Worm (Caenorhabditis elegans) whole organism, early embryonic: ENCODE results near the gene T09D3.9.

ENCODE experiments used
- B0310.2 ChIP-seq: sonication (generic microtip); optimal IDR thresholded peaks from 2 replicates; lab custom pipeline; 2016; ENCODE audit warnings: mild to moderate bottlenecking, missing genetic modification characterization, missing compliant biosample characterization
- F13C5.2 ChIP-seq: sonication (generic microtip); optimal IDR thresholded peaks from 2 replicates; lab custom pipeline; 2017; ENCODE audit warnings: mild to moderate bottlenecking, missing genetic modification characterization, inconsistent platforms, missing compliant biosample characterization
- aly-1 ChIP-seq: sonication (generic microtip); optimal IDR thresholded peaks from 2 replicates; lab custom pipeline; 2016; ENCODE audit warnings: missing genetic modification characterization, missing compliant biosample characterization
- ama-1 ChIP-seq: fragments of 150-350 bp; optimal IDR thresholded peaks from 2 replicates; lab custom pipeline; 2014
- ceh-13 ChIP-seq: fragments of 200-800 bp; sonication (Bioruptor generic); optimal IDR thresholded peaks from 2 replicates; lab custom pipeline; 2018; ENCODE audit warnings: mild to moderate bottlenecking, missing genetic modification characterization, missing compliant biosample characterization
- ceh-36 ChIP-seq: sonication (generic microtip); optimal IDR thresholded peaks from 2 replicates; lab custom pipeline; 2016; ENCODE audit warnings: missing genetic modification characterization, inconsistent platforms, missing compliant biosample characterization
- ets-7 ChIP-seq: sonication (generic microtip); optimal IDR thresholded peaks from 2 replicates; lab custom pipeline; 2016; ENCODE audit warnings: missing genotype, missing genetic modification characterization, missing compliant biosample characterization
- flt-1 ChIP-seq: fragments of 200-800 bp; sonication (Bioruptor generic); IDR thresholded peaks from 2 replicates; pipeline ENCODE4 v1.3.6; 2022; ENCODE audit warnings: missing genetic modification characterization, missing compliant biosample characterization
- hmbx-1 ChIP-seq: sonication (generic microtip); optimal IDR thresholded peaks from 2 replicates; lab custom pipeline; 2016; ENCODE audit warnings: mild to moderate bottlenecking, missing genetic modification characterization, missing compliant biosample characterization
- hmg-4 ChIP-seq: fragments of 200-800 bp; sonication (Bioruptor generic); optimal IDR thresholded peaks from 2 replicates; lab custom pipeline; 2018; ENCODE audit warnings: mild to moderate bottlenecking, missing genetic modification characterization, missing compliant biosample characterization
- hnd-1 ChIP-seq: sonication (generic microtip); optimal IDR thresholded peaks from 2 replicates; lab custom pipeline; 2016; ENCODE audit warnings: missing genetic modification characterization, missing compliant biosample characterization
- pes-1 ChIP-seq: fragments of 200-800 bp; sonication (Bioruptor generic); IDR thresholded peaks from 2 replicates; pipeline ENCODE4 v1.3.6; 2022; ENCODE audit warnings: missing genetic modification reagents, missing genetic modification characterization, missing compliant biosample characterization
- scrt-1 ChIP-seq: fragments of 200-800 bp; sonication (Bioruptor generic); IDR thresholded peaks from 2 replicates; pipeline ENCODE4 v1.3.6; 2022; ENCODE audit warnings: missing genetic modification characterization, missing compliant biosample characterization
- sea-1 ChIP-seq: fragments of 200-800 bp; sonication (Bioruptor generic); conservative IDR thresholded peaks from 2 replicates; pipeline ENCODE4 v1.3.6; 2022; ENCODE audit warnings: missing genetic modification characterization, missing compliant biosample characterization
- tbx-11 ChIP-seq: fragments of 200-800 bp; sonication (Bioruptor generic); IDR thresholded peaks from 2 replicates; pipeline ENCODE4 v1.3.6; 2022; ENCODE audit warnings: missing genetic modification characterization, missing compliant biosample characterization
- tbx-37 ChIP-seq: fragments of 200-800 bp; sonication (Bioruptor generic); conservative IDR thresholded peaks from 2 replicates; pipeline ENCODE4 v1.3.6; 2022; ENCODE audit warnings: missing genetic modification reagents, missing genetic modification characterization, missing compliant biosample characterization
- tra-4 ChIP-seq: sonication (generic microtip); optimal IDR thresholded peaks from 2 replicates; lab custom pipeline; 2017; ENCODE audit warnings: missing genetic modification characterization, missing compliant biosample characterization

Gene T09D3.9

DNA sequence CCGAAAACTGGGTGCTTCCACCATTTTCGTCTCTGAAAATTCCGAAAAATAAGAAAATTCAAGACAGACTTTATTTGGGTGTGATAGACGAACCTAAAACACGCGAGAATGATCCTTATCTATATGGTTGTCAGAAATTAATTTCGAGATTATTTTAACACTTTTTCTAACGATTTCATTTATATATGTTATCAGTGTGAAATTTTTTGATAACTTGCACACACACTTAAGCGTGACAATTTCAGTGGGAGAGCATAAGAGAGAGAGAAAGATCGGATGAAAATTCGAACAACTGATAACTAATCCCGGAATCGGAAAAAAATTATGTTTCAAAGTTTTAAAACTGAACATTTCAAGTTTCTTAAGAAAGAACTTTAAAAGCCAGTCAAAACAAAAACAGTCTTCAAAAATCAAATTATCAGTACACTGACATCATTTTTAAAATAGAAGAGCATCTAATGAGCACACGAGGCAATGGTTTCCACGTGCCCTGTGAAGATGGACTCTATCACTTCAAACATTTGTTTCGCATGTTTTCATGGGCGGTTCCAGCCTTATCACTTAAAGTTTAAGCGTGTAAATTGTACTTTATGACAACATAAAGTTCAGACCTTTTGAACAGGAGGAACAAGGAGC, 24.4 kb upstream of the T09D3.9 start, which contains the start of gene C35A11.4:
Gene C35A11.4, minus strand, starts transcription at position 156 of the 636 bp plus-strand sequence.
- TF ChIP-seq ets-7 (tag; lab: Kevin White, UChicago) (no peak), tbx-11 (GFP tag; lab: Robert Waterston, UW) (no peak), sea-1 (no peak), tbx-37 (GFP tag; lab: Robert Waterston, UW) (no peak), ceh-36 (tag; lab: Kevin White, UChicago) (no peak), ceh-13 (GFP tag; lab: Kevin White, UChicago) (no peak), scrt-1 (GFP tag; lab: Robert Waterston, UW) (no peak), hmg-4 (GFP tag; lab: Kevin White, UChicago) (no peak), tra-4 (no peak), hnd-1 (tag; lab: Kevin White, UChicago) (no peak), pes-1 (GFP tag; lab: Robert Waterston, UW) (no peak), ama-1 (lab: Kevin White, UChicago) (no peak), hmbx-1 (no peak), flt-1 (GFP tag; lab: Robert Waterston, UW) (no peak), aly-1 (tag; lab: Kevin White, UChicago) (no peak), F13C5.2 (tag; lab: Kevin White, UChicago) (no peak), B0310.2 (no peak)

DNA sequence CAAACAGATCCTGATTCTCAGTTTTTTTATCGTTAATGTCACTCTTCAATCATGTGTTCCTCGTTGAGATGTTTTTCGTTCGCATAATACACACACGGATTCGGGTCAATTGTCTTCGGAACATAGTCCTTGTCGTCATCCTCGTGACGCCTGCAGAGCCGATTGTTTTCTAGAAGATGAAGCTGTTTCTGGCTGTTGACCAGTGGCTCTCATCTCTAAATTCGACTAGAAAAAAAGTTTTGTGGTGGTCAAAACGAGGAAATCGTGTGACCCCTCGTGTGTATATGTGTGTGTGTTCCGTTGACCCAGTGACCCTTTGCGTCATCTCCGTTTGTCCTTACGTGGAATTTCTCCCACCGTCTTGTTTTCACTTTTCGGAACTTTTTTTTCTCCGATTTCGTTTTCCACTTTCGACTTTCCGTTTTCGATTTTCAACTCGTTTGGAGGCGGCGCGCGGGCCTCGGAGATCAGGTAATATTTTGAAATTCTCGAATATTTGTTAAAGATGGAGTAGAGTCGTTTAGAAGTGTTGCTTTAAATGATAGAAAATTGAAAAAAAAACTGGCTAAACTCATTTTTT, 17.3 kb upstream of the T09D3.9 start, which contains the start of gene C35A11.2:
Gene C35A11.2, plus strand, starts transcription at position 386 of the 580 bp plus-strand sequence.
- TF ChIP-seq flt-1 (GFP tag; lab: Robert Waterston, UW) (no peak), scrt-1 (GFP tag; lab: Robert Waterston, UW) (no peak), tra-4 (no peak), tbx-11 (GFP tag; lab: Robert Waterston, UW) (no peak), hnd-1 (tag; lab: Kevin White, UChicago) (no peak), F13C5.2 (tag; lab: Kevin White, UChicago) (no peak), ets-7 (tag; lab: Kevin White, UChicago) (no peak), hmbx-1 (no peak), aly-1 (tag; lab: Kevin White, UChicago) (no peak), tbx-37 (GFP tag; lab: Robert Waterston, UW) (no peak), ceh-13 (GFP tag; lab: Kevin White, UChicago) (no peak), B0310.2 (no peak), sea-1 (no peak), pes-1 (GFP tag; lab: Robert Waterston, UW) (no peak), ceh-36 (tag; lab: Kevin White, UChicago) (no peak), ama-1 (lab: Kevin White, UChicago) (no peak), hmg-4 (GFP tag; lab: Kevin White, UChicago) (no peak)

DNA sequence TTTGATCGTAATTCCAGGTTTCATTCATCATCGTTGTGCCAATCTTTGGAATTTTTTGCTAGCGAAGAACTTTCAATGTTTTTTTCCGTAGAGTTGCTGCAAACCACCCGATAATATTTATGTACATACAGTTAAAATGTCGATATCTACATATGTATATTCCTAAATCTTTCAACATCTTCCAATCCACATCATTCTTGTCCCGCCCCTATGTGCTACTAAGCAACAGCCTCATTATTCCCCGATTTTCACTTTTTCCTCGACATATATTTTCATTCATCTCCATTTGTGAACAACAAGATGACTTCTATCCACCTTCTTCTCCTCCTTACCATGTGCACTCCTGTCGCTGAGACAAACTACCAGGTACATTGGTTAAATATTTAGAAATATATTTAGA, 3.4 kb upstream of the T09D3.9 start, which contains the start of gene C35A11.3:
Gene C35A11.3, plus strand, starts transcription at position 301 of the 400 bp plus-strand sequence.
- TF ChIP-seq B0310.2 (no peak), ama-1 (lab: Kevin White, UChicago) (no peak), tbx-11 (GFP tag; lab: Robert Waterston, UW) (no peak), ceh-36 (tag; lab: Kevin White, UChicago) (no peak), tra-4 (no peak), hnd-1 (tag; lab: Kevin White, UChicago) (no peak), scrt-1 (GFP tag; lab: Robert Waterston, UW) (no peak), hmbx-1 (no peak), pes-1 (GFP tag; lab: Robert Waterston, UW) (no peak), aly-1 (tag; lab: Kevin White, UChicago) (no peak), hmg-4 (GFP tag; lab: Kevin White, UChicago) (no peak), flt-1 (GFP tag; lab: Robert Waterston, UW) (no peak)

DNA sequence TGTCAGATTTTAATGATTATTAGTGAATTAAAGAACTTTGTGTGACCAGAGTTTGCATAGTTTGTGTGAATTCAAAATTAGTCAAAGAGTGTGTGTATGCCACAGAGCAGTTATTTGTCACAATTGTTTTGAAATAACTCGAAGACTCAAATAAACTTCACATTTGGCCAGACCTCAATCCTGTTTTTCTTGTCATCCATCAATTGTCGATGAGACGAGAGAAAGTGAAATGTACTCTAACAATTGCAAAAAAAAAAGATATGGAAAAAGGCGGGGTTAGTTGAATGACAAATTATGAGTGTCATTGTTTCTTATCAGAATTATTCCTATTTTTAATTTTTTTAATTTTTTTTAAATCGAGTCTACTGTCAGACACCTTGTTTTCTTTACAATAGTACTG, 3.8 kb downstream of the T09D3.9 start, which contains the start of gene T09D3.8:
Gene T09D3.8, plus strand, starts transcription at position 301 of the 400 bp plus-strand sequence.
- TF ChIP-seq ama-1 (lab: Kevin White, UChicago) (no peak), ets-7 (tag; lab: Kevin White, UChicago) (no peak), flt-1 (GFP tag; lab: Robert Waterston, UW) (no peak), pes-1 (GFP tag; lab: Robert Waterston, UW) (no peak), tra-4 (no peak), tbx-11 (GFP tag; lab: Robert Waterston, UW) (no peak), sea-1 (no peak), ceh-36 (tag; lab: Kevin White, UChicago) (no peak), tbx-37 (GFP tag; lab: Robert Waterston, UW) (no peak), aly-1 (tag; lab: Kevin White, UChicago) (no peak), F13C5.2 (tag; lab: Kevin White, UChicago) (no peak), hmbx-1 (no peak)

DNA sequence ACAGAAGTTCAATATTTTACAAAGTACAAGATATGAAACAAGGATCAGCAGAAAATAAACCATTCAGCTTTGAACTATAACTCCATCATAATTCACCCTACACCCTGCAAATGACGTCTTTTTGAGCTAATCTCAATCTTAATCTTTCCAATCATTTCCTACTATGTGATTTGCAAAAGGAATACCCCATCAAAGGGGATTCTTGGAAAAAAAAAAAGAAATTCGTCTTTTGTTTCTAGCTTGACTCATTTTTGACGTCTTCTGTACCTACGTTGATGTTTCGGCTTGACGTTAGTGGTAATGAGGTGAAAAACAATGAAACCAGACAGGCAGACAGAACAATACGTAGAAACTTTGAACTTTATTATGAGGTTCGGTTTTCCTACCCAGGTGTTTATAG, 6.5 kb downstream of the T09D3.9 start:
- TF ChIP-seq tbx-37 (GFP tag; lab: Robert Waterston, UW) (no peak), F13C5.2 (tag; lab: Kevin White, UChicago) (no peak), sea-1 (no peak), hmbx-1 (no peak), aly-1 (tag; lab: Kevin White, UChicago) (no peak), scrt-1 (GFP tag; lab: Robert Waterston, UW) (no peak), tbx-11 (GFP tag; lab: Robert Waterston, UW) (no peak), tra-4 (no peak), hnd-1 (tag; lab: Kevin White, UChicago) (no peak), flt-1 (GFP tag; lab: Robert Waterston, UW) (no peak), pes-1 (GFP tag; lab: Robert Waterston, UW) (no peak), ceh-36 (tag; lab: Kevin White, UChicago) (no peak), ceh-13 (GFP tag; lab: Kevin White, UChicago) (no peak), ama-1 (lab: Kevin White, UChicago) (no peak), B0310.2 (no peak)

DNA sequence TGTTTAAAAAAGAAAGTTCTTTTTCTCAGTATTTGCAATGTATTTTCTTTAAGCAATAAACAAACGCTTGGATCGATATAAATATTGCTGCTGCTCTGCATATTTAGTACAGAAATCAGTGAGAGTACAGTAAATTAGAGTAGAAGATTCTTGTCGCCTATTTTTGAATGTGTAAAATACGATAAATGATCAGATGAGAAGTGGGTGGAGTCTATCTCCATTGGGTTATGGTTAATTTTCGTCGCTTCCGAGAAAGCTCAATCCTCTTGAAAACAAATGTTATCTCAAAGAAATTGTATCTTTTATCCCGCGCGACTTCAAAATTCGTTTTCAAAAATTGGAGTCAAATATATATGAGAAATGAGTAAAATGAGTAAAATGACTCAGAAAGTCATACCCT, 9.9 kb downstream of the T09D3.9 start, which contains the start of gene nhr-216:
Gene nhr-216, minus strand, starts transcription at position 101 of the 400 bp plus-strand sequence.
- TF ChIP-seq ets-7 (tag; lab: Kevin White, UChicago) = no peak
- TF ChIP-seq pes-1 (GFP tag; lab: Robert Waterston, UW) = no peak
- TF ChIP-seq sea-1 = no peak
- TF ChIP-seq aly-1 (tag; lab: Kevin White, UChicago) = no peak
